Worm (Caenorhabditis elegans): Measurements from ENCODE around the gene R11F4.2.

DNA sequence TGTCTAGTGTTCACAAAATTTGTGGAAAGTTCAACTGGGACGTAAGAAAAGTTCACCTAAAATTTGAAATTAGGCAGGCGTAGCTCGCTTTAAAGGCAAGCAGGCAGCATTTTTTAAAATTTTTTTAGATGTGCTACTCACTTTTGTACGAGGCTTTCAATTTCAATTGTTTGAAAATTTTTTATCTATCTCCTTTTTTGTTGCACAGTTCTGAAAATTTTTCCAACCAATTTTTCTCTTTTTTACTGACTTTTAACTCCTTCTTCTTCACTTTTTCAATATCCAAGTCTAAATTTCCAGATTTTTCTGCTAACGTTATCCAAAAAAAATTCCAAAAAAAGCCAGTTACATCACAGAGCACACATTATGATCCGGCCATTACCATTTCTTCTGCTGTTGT, 15.6 kb upstream of the R11F4.2 start, which contains the start of gene W06A11.1:
- TF ChIP-seq ztf-29 (GFP tag; IDR thresholded peaks at IDR 0.05) (no peak), tab-1 (GFP tag; IDR thresholded peaks at IDR 0.05) (no peak)
